Worm (Caenorhabditis elegans): ENCODE results near the gene gsto-3.

DNA sequence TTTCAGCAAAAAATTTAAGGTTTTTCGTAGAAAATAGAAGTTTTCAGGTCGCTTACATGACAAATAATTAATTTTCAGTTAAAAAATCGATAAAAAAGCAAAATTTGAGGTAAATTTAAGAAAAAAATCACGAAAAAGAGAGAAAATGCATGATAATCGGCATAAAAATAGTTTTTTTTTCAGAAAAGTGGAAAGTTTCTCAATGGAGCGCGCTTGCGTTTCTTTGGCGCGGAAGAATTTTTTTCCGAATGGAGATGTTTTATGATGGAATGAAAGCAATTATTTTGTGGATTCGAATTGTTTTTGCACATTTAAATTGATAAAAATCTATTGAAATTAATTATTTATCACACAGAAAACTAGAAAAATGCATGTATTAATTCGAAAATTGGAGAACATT lies 42.8 kb upstream of the gsto-3 start:
- no peak for TF ChIP-seq F16B12.6 (tag; optimal IDR thresholded peaks at IDR 0.05)
- no peak for TF ChIP-seq tbx-2 (tag; optimal IDR thresholded peaks at IDR 0.05)
- no peak for TF ChIP-seq ama-1 (optimal IDR thresholded peaks at IDR 0.05)
- no peak for TF ChIP-seq nhr-11 (tag; optimal IDR thresholded peaks at IDR 0.05)
- TF ChIP-seq efl-1 (optimal IDR thresholded peaks at IDR 0.05), result peak; percentile 12 to 31
- peak; percentile 38 to 85 for TF ChIP-seq efl-1 (GFP tag; optimal IDR thresholded peaks at IDR 0.05 in 1 of 2)
- no peak for TF ChIP-seq unc-62 (GFP tag; optimal IDR thresholded peaks at IDR 0.05)
- no peak for TF ChIP-seq nhr-77 (tag; optimal IDR thresholded peaks at IDR 0.05)
- TF ChIP-seq blmp-1 (tag; optimal IDR thresholded peaks at IDR 0.05), result peak; percentile 78

Data from whole organism, L1 larva.